Fruit fly (Drosophila melanogaster) whole organism, embryonic: ENCODE data around the gene Cby.
A peak's percentile ranks its signal among the peaks of the same experiment; 100 is the strongest.

Experiments used
- B-H1 ChIP-seq: fragments of 200-800 bp; sonication (Bioruptor generic); IDR thresholded peaks from 3 replicates; pipeline ENCODE4 v1.3.6; 2022; ENCODE audit warnings: missing biosample characterization, missing genetic modification characterization
- Blimp-1 ChIP-seq: fragments of 200-800 bp; sonication (Bioruptor generic); optimal IDR thresholded peaks from 3 replicates; lab custom pipeline; 2018; ENCODE audit warnings: missing biosample characterization, missing genetic modification characterization, mild to moderate bottlenecking, moderate library complexity, missing genetic modification reagents
- BtbVII ChIP-seq: fragments of 200-800 bp; sonication (Bioruptor generic); optimal IDR thresholded peaks from 3 replicates; lab custom pipeline; 2017; ENCODE audit warnings: missing biosample characterization, mild to moderate bottlenecking, missing genetic modification characterization
- Bteb2 ChIP-seq: fragments of 200-800 bp; sonication (Bioruptor generic); optimal IDR thresholded peaks from 2 replicates; lab custom pipeline; 2016; ENCODE audit warnings: missing biosample characterization, missing genetic modification characterization
- CG10147 ChIP-seq: fragments of 200-800 bp; sonication (Bioruptor generic); optimal IDR thresholded peaks from 2 replicates; lab custom pipeline; 2019; ENCODE audit warnings: missing biosample characterization, mild to moderate bottlenecking, missing genetic modification characterization, moderate library complexity
- CG10209 ChIP-seq: fragments of 200-800 bp; sonication (Bioruptor generic); optimal IDR thresholded peaks from 3 replicates; lab custom pipeline; 2017; ENCODE audit warnings: missing biosample characterization, mild to moderate bottlenecking, missing genetic modification characterization, missing genetic modification reagents
- CG1024 ChIP-seq: fragments of 200-800 bp; sonication (Bioruptor generic); IDR thresholded peaks from 2 replicates; pipeline ENCODE4 v1.3.6; 2022; ENCODE audit warnings: missing biosample characterization, missing genetic modification characterization
- CG10267 ChIP-seq: fragments of 200-800 bp; sonication (Bioruptor generic); optimal IDR thresholded peaks from 2 replicates; lab custom pipeline; 2018; ENCODE audit warnings: missing biosample characterization, mild to moderate bottlenecking, missing genetic modification characterization, moderate library complexity
- CG10431 ChIP-seq: fragments of 200-800 bp; sonication (Bioruptor generic); optimal IDR thresholded peaks from 3 replicates; lab custom pipeline; 2018; ENCODE audit warnings: missing biosample characterization, mild to moderate bottlenecking, missing genetic modification characterization
- CG2875 ChIP-seq: fragments of 200-800 bp; sonication (Bioruptor generic); optimal IDR thresholded peaks from 2 replicates; lab custom pipeline; 2017; ENCODE audit warnings: missing biosample characterization, mild to moderate bottlenecking, missing genetic modification characterization, missing genetic modification reagents
- CG3163 ChIP-seq: fragments of 200-800 bp; sonication (Bioruptor generic); optimal IDR thresholded peaks from 3 replicates; lab custom pipeline; 2016; ENCODE audit warnings: missing biosample characterization, missing genetic modification characterization
- CG33557 ChIP-seq: fragments of 200-800 bp; sonication (Bioruptor generic); optimal IDR thresholded peaks from 2 replicates; lab custom pipeline; 2019; ENCODE audit warnings: missing biosample characterization, mild to moderate bottlenecking, missing genetic modification characterization, moderate library complexity
- CG42726 ChIP-seq: fragments of 200-800 bp; sonication (Bioruptor generic); IDR thresholded peaks from 2 replicates; pipeline ENCODE4 v1.3.6; 2022; ENCODE audit warnings: missing biosample characterization, missing genetic modification characterization; ENCODE audit not compliant: partially characterized antibody
- CG4820 ChIP-seq: fragments of 200-800 bp; sonication (Bioruptor generic); optimal IDR thresholded peaks from 3 replicates; lab custom pipeline; 2016; ENCODE audit warnings: missing biosample characterization, missing genetic modification characterization
- CG6175 ChIP-seq: fragments of 200-800 bp; sonication (Bioruptor generic); IDR thresholded peaks from 3 replicates; pipeline ENCODE4 v1.3.6; 2022; ENCODE audit warnings: missing biosample characterization, missing genetic modification characterization
- CG6683 ChIP-seq: fragments of 200-800 bp; sonication (Bioruptor generic); optimal IDR thresholded peaks from 2 replicates; lab custom pipeline; 2017; ENCODE audit warnings: missing biosample characterization, mild to moderate bottlenecking, missing genetic modification characterization, missing genetic modification reagents
- CG9727 ChIP-seq: fragments of 200-800 bp; sonication (Bioruptor generic); optimal IDR thresholded peaks from 3 replicates; lab custom pipeline; 2017; ENCODE audit warnings: missing biosample characterization, mild to moderate bottlenecking, missing genetic modification characterization
- Chrac-16 ChIP-seq: fragments of 200-800 bp; sonication (Bioruptor generic); optimal IDR thresholded peaks from 3 replicates; lab custom pipeline; 2016; ENCODE audit warnings: missing biosample characterization, missing genetic modification characterization
- CrebB ChIP-seq: fragments of 200-800 bp; sonication (Bioruptor generic); optimal IDR thresholded peaks from 3 replicates; lab custom pipeline; 2018; ENCODE audit warnings: missing biosample characterization, mild to moderate bottlenecking, missing genetic modification characterization
- Dfd ChIP-seq, 2 experiments: fragments of >200 bp; optimal IDR thresholded peaks; 2 replicates each; lab custom pipeline; 2017; ENCODE audit warnings: missing biosample characterization in 2 of 2, missing genetic modification characterization in 2 of 2
- Dip2 ChIP-seq: fragments of 200-800 bp; sonication (Bioruptor generic); IDR thresholded peaks from 2 replicates; pipeline ENCODE4 v1.3.6; 2022; ENCODE audit warnings: missing biosample characterization, missing genetic modification characterization
- Drgx ChIP-seq: fragments of 200-800 bp; sonication (Bioruptor generic); IDR thresholded peaks from 2 replicates; pipeline ENCODE4 v1.3.6; 2022; ENCODE audit warnings: missing biosample characterization, missing genetic modification characterization
- HHEX ChIP-seq: fragments of 200-800 bp; sonication (Bioruptor generic); optimal IDR thresholded peaks from 3 replicates; lab custom pipeline; 2017; ENCODE audit warnings: missing biosample characterization, mild to moderate bottlenecking, missing genetic modification characterization, missing genetic modification reagents
- Hey ChIP-seq: fragments of 200-800 bp; sonication (Bioruptor generic); optimal IDR thresholded peaks from 3 replicates; lab custom pipeline; 2018; ENCODE audit warnings: missing biosample characterization, mild to moderate bottlenecking, missing genetic modification characterization
- MBD-R2 ChIP-seq: fragments of 200-800 bp; sonication (Bioruptor generic); IDR thresholded peaks from 2 replicates; pipeline ENCODE4 v1.3.6; 2022; ENCODE audit warnings: missing biosample characterization, missing genetic modification characterization
- Mes4 ChIP-seq: fragments of 200-800 bp; sonication (Bioruptor generic); optimal IDR thresholded peaks from 2 replicates; lab custom pipeline; 2016; ENCODE audit warnings: missing biosample characterization, missing genetic modification characterization
- NC2α ChIP-seq: fragments of 200-800 bp; sonication (Bioruptor generic); optimal IDR thresholded peaks from 2 replicates; lab custom pipeline; 2016; ENCODE audit warnings: missing biosample characterization, missing genetic modification characterization
- Nf-YC ChIP-seq: fragments of 200-800 bp; optimal IDR thresholded peaks from 3 replicates; lab custom pipeline; 2019; ENCODE audit warnings: missing biosample characterization, mild to moderate bottlenecking, missing genetic modification characterization, moderate library complexity
- Rfx ChIP-seq: fragments of 200-800 bp; sonication (Bioruptor generic); IDR thresholded peaks from 2 replicates; pipeline ENCODE4 v1.3.6; 2022; ENCODE audit warnings: missing biosample characterization, missing genetic modification characterization
- br ChIP-seq: fragments of >200 bp; optimal IDR thresholded peaks from 2 replicates; lab custom pipeline; 2017
- bsh ChIP-seq, 2 experiments: fragments of 200-800 bp; sonication (Bioruptor generic); optimal IDR thresholded peaks; 2 replicates each; lab custom pipeline; 2017 to 2018; ENCODE audit warnings: mild to moderate bottlenecking in 2 of 2, missing biosample characterization in 2 of 2, missing genetic modification characterization in 2 of 2, moderate library complexity in 1 of 2
- chinmo ChIP-seq: fragments of 200-800 bp; sonication (Bioruptor generic); IDR thresholded peaks from 4 replicates; pipeline ENCODE4 v1.3.6; 2022; ENCODE audit warnings: missing biosample characterization, missing genetic modification characterization; ENCODE audit not compliant: partially characterized antibody
- dpn ChIP-seq, 2 experiments: fragments of 200-800 bp; sonication (Bioruptor generic); optimal IDR thresholded peaks; 3 replicates each; lab custom pipeline; 2016; ENCODE audit warnings: missing biosample characterization in 2 of 2, missing genetic modification characterization in 2 of 2
- eyg ChIP-seq: fragments of 200-800 bp; sonication (Bioruptor generic); optimal IDR thresholded peaks from 3 replicates; lab custom pipeline; 2016; ENCODE audit warnings: missing biosample characterization, missing genetic modification characterization
- grn ChIP-seq: fragments of 200-800 bp; sonication (Bioruptor generic); optimal IDR thresholded peaks from 3 replicates; lab custom pipeline; 2017; ENCODE audit warnings: missing biosample characterization, missing genetic modification characterization
- hb ChIP-seq: fragments of 200-800 bp; sonication (Bioruptor generic); IDR thresholded peaks from 3 replicates; pipeline ENCODE4 v1.3.6; 2022; ENCODE audit warnings: missing biosample characterization, missing genetic modification characterization; ENCODE audit not compliant: partially characterized antibody
- hth ChIP-seq: fragments of >200 bp; optimal IDR thresholded peaks from 2 replicates; lab custom pipeline; 2017; ENCODE audit warnings: inconsistent platforms
- knrl ChIP-seq: fragments of 200-800 bp; sonication (Bioruptor generic); IDR thresholded peaks from 3 replicates; pipeline ENCODE4 v1.3.6; 2022; ENCODE audit warnings: missing biosample characterization, missing genetic modification characterization; ENCODE audit not compliant: partially characterized antibody
- maf-S ChIP-seq: fragments of 200-800 bp; sonication (Bioruptor generic); optimal IDR thresholded peaks from 2 replicates; lab custom pipeline; 2016; ENCODE audit warnings: missing biosample characterization, missing genetic modification characterization
- mld ChIP-seq: fragments of 200-800 bp; sonication (Bioruptor generic); IDR thresholded peaks from 3 replicates; pipeline ENCODE4 v1.3.6; 2022; ENCODE audit warnings: missing biosample characterization, missing genetic modification characterization; ENCODE audit not compliant: partially characterized antibody
- nerfin-2 ChIP-seq: fragments of 200-800 bp; sonication (Bioruptor generic); IDR thresholded peaks from 2 replicates; pipeline ENCODE4 v1.3.6; 2022; ENCODE audit warnings: missing biosample characterization, missing genetic modification characterization; ENCODE audit not compliant: partially characterized antibody
- pita ChIP-seq: fragments of 200-800 bp; sonication (Bioruptor generic); optimal IDR thresholded peaks from 2 replicates; lab custom pipeline; 2017; ENCODE audit warnings: missing biosample characterization, mild to moderate bottlenecking, missing genetic modification characterization
- scrt ChIP-seq: fragments of 200-800 bp; sonication (Bioruptor generic); optimal IDR thresholded peaks from 2 replicates; lab custom pipeline; 2018; ENCODE audit warnings: missing biosample characterization, mild to moderate bottlenecking, missing genetic modification characterization, moderate library complexity
- seq ChIP-seq: fragments of 200-800 bp; sonication (Bioruptor generic); IDR thresholded peaks from 2 replicates; pipeline ENCODE4 v1.3.6; 2022; ENCODE audit warnings: missing biosample characterization, missing genetic modification characterization
- sim ChIP-seq: fragments of 200-800 bp; sonication (Bioruptor generic); IDR thresholded peaks from 2 replicates; pipeline ENCODE4 v1.3.6; 2022; ENCODE audit warnings: missing biosample characterization, missing genetic modification characterization
- stc ChIP-seq: fragments of 200-800 bp; sonication (Bioruptor generic); IDR thresholded peaks from 2 replicates; pipeline ENCODE4 v1.3.6; 2022; ENCODE audit warnings: missing biosample characterization, missing genetic modification characterization
- tap ChIP-seq: fragments of 200-800 bp; optimal IDR thresholded peaks from 3 replicates; lab custom pipeline; 2019; ENCODE audit warnings: missing biosample characterization, mild to moderate bottlenecking, missing genetic modification characterization, moderate library complexity
- tll ChIP-seq, 2 experiments: fragments of 200-800 bp in 1 of 2; fragments of >200 bp in 1 of 2; sonication (Bioruptor generic) in 1 of 2; optimal IDR thresholded peaks; 2 replicates each; lab custom pipeline; 2017 to 2019; ENCODE audit warnings: missing biosample characterization in 2 of 2, missing genetic modification characterization in 2 of 2, mild to moderate bottlenecking in 1 of 2, moderate library complexity in 1 of 2
- usp ChIP-seq: fragments of >200 bp; optimal IDR thresholded peaks from 2 replicates; lab custom pipeline; 2017; ENCODE audit warnings: missing biosample characterization, missing genetic modification characterization
- vfl ChIP-seq: fragments of 200-800 bp; sonication (Bioruptor generic); optimal IDR thresholded peaks from 2 replicates; lab custom pipeline; 2016; ENCODE audit warnings: missing biosample characterization, missing genetic modification characterization
- zfh1 ChIP-seq: fragments of 200-800 bp; sonication (Bioruptor generic); IDR thresholded peaks from 3 replicates; pipeline ENCODE4 v1.3.6; 2022; ENCODE audit warnings: missing biosample characterization, missing genetic modification characterization

Gene Cby

dm6 chr3R:21849988-21850460 is 17.8 kb upstream of the Cby start (continued):
- no peak for TF ChIP-seq nerfin-2
- peak; percentile 50 for TF ChIP-seq CG10209 (GFP tag; lab: Kevin White, UChicago)
- peak; percentile 3 for TF ChIP-seq CG10431 (GFP tag; lab: Kevin White, UChicago)
- no peak for TF ChIP-seq CG42726
- TF ChIP-seq Rfx (GFP tag; lab: Robert Waterston, UW) = no peak
- no peak for TF ChIP-seq eyg (GFP tag; lab: Kevin White, UChicago)
- TF ChIP-seq CG10267 (tag; lab: Kevin White, UChicago) = peak; percentile 0
- peak; percentile 23 for TF ChIP-seq CG9727 (GFP tag; lab: Kevin White, UChicago)
- no peak for TF ChIP-seq CrebB (tag; lab: Kevin White, UChicago)
- TF ChIP-seq Bteb2 (GFP tag; lab: Kevin White, UChicago) = no peak
- TF ChIP-seq maf-S (GFP tag; lab: Kevin White, UChicago) = no peak
- no peak for TF ChIP-seq chinmo (GFP tag; lab: Robert Waterston, UW)
- TF ChIP-seq Hey (tag; lab: Kevin White, UChicago) = no peak
- no peak for TF ChIP-seq knrl (GFP tag; lab: Robert Waterston, UW)
- TF ChIP-seq MBD-R2 = peak; percentile 21; the same call in 1 of the 2 replicates
- no peak for TF ChIP-seq tap
- TF ChIP-seq vfl = no peak
- peak; percentile 33 for TF ChIP-seq Chrac-16 (GFP tag; lab: Kevin White, UChicago)
- TF ChIP-seq Blimp-1 (GFP tag; lab: Kevin White, UChicago) = peak; percentile 61
- no peak for TF ChIP-seq zfh1 (GFP tag; lab: Robert Waterston, UW)
- TF ChIP-seq NC2α = peak; percentile 43
- TF ChIP-seq CG10147 (GFP tag; lab: Kevin White, UChicago) = no peak
- no peak for TF ChIP-seq sim (GFP tag; lab: Robert Waterston, UW)
- TF ChIP-seq mld = no peak
- no peak for TF ChIP-seq Nf-YC (tag; lab: Kevin White, UChicago)
- TF ChIP-seq B-H1 (GFP tag; lab: Robert Waterston, UW) = peak; percentile 16; the same call in 1 of the 3 replicates
- no peak for TF ChIP-seq CG6683 (GFP tag; lab: Kevin White, UChicago)
- no peak for TF ChIP-seq seq (GFP tag; lab: Robert Waterston, UW)
- no peak for TF ChIP-seq usp
- peak in 1 of 2 experiments; percentile 67 for TF ChIP-seq bsh (GFP tag; optimal IDR thresholded peaks at IDR 0.05; lab: Kevin White, UChicago)
- peak; percentile 49; the same call in 1 of the 3 replicates for TF ChIP-seq CG6175
- no peak for TF ChIP-seq Drgx (GFP tag; lab: Robert Waterston, UW)
- no peak for TF ChIP-seq Dfd (GFP tag; optimal IDR thresholded peaks at IDR 0.05; lab: Kevin White, UChicago)
- 0 out of 2 replicates have a peak, but pooled peaks have one; percentile 45 for TF ChIP-seq stc (GFP tag; lab: Robert Waterston, UW)
- TF ChIP-seq BtbVII = peak; percentile 28
- TF ChIP-seq CG2875 (GFP tag; lab: Kevin White, UChicago) = no peak
- no peak for TF ChIP-seq Dip2
- peak; percentile 37 for TF ChIP-seq HHEX (GFP tag; lab: Kevin White, UChicago)
- no peak for TF ChIP-seq scrt
- TF ChIP-seq CG33557 = peak; percentile 60
- TF ChIP-seq pita (GFP tag; lab: Kevin White, UChicago) = no peak
- TF ChIP-seq CG1024 (GFP tag; lab: Robert Waterston, UW) = 0 out of 2 replicates have a peak, but pooled peaks have one; percentile 1
- TF ChIP-seq Mes4 (GFP tag; lab: Kevin White, UChicago) = peak; percentile 55
- TF ChIP-seq CG4820 (GFP tag; lab: Kevin White, UChicago) = peak; percentile 32
- TF ChIP-seq hth (lab: Kevin White, UChicago) = no peak
- TF ChIP-seq hb (GFP tag; lab: Robert Waterston, UW) = no peak
- peak; percentile 36 to 62 for TF ChIP-seq dpn (GFP tag; optimal IDR thresholded peaks at IDR 0.05; lab: Kevin White, UChicago)
- peak; percentile 35 for TF ChIP-seq CG3163 (GFP tag; lab: Kevin White, UChicago)
- peak; percentile 6 for TF ChIP-seq grn (GFP tag; lab: Kevin White, UChicago)
- TF ChIP-seq br = no peak
- TF ChIP-seq tll (GFP tag; optimal IDR thresholded peaks at IDR 0.05; lab: Kevin White, UChicago) = no peak
